Fruit fly (Drosophila melanogaster) whole organism, wandering third instar larva: ENCODE results near the gene CG12420.
A peak's percentile ranks its signal among the peaks of the same experiment; 100 is the strongest.

Experiments
- CG9705 ChIP-seq: fragments of 200-800 bp; sonication (Bioruptor generic); optimal IDR thresholded peaks from 2 replicates; lab custom pipeline; 2018; ENCODE audit warnings: missing biosample characterization, mild to moderate bottlenecking, missing genetic modification characterization
- GATAd ChIP-seq: sonication (Bioruptor generic); optimal IDR thresholded peaks from 2 replicates; lab custom pipeline; 2016; ENCODE audit warnings: missing biosample characterization, missing genetic modification characterization
- Hr78 ChIP-seq: fragments of >200 bp; optimal IDR thresholded peaks from 2 replicates; lab custom pipeline; 2017; ENCODE audit warnings: missing biosample characterization, missing genetic modification characterization
- N ChIP-seq: fragments of >200 bp; optimal IDR thresholded peaks from 2 replicates; lab custom pipeline; 2018; ENCODE audit warnings: missing biosample characterization, missing external identifiers, missing genetic modification characterization
- br ChIP-seq: fragments of 200-800 bp; sonication (Bioruptor generic); optimal IDR thresholded peaks from 2 replicates; lab custom pipeline; 2016; ENCODE audit warnings: missing biosample characterization, missing genetic modification characterization
- ey ChIP-seq: fragments of 200-800 bp; sonication (Bioruptor generic); optimal IDR thresholded peaks from 2 replicates; lab custom pipeline; 2016; ENCODE audit warnings: missing biosample characterization, missing genetic modification characterization
- h ChIP-seq: fragments of 200-800 bp; sonication (Bioruptor generic); optimal IDR thresholded peaks from 3 replicates; lab custom pipeline; 2016; ENCODE audit warnings: missing biosample characterization, mild to moderate bottlenecking, missing genetic modification characterization
- jim ChIP-seq: fragments of 175-275, 200-325 bp; sonication (Bioruptor generic); optimal IDR thresholded peaks from 2 replicates; lab custom pipeline; 2016; ENCODE audit warnings: missing biosample characterization, mild to moderate bottlenecking, missing genetic modification characterization
- pan ChIP-seq: fragments of >200 bp; optimal IDR thresholded peaks from 2 replicates; lab custom pipeline; 2017
- psq ChIP-seq: fragments of 200-800 bp; sonication (Bioruptor generic); optimal IDR thresholded peaks from 3 replicates; lab custom pipeline; 2017; ENCODE audit warnings: missing biosample characterization, mild to moderate bottlenecking, missing genetic modification characterization, moderate library complexity

dm6 chr3R:10268101-10268864, 45.8 kb downstream of the CG12420 start:
- TF ChIP-seq jim (GFP tag; lab: Kevin White, UChicago) = no peak
- peak; percentile 73 for TF ChIP-seq CG9705
- TF ChIP-seq h (GFP tag; lab: Kevin White, UChicago) = peak; percentile 92
- TF ChIP-seq pan (lab: Kevin White, UChicago) = no peak
- TF ChIP-seq Hr78 = no peak
- no peak for TF ChIP-seq N (GFP tag; lab: Kevin White, UChicago)
- no peak for TF ChIP-seq GATAd
- peak; percentile 90 for TF ChIP-seq ey (GFP tag; lab: Kevin White, UChicago)
- TF ChIP-seq psq (GFP tag; lab: Kevin White, UChicago) = peak; percentile 76
- peak; percentile 90 for TF ChIP-seq br (GFP tag; lab: Kevin White, UChicago)
